Fruit fly (Drosophila melanogaster) whole organism: ENCODE measurements around the gene CG10343.

Experiments
- CG8478 ChIP-seq: fragments of >200 bp; optimal IDR thresholded peaks from 2 replicates; lab custom pipeline; 2018; ENCODE audit warnings: inconsistent platforms
- Dll ChIP-seq: fragments of >200 bp; optimal IDR thresholded peaks from 2 replicates; lab custom pipeline; 2017
- EcR ChIP-seq, 2 experiments: fragments of >200 bp; optimal IDR thresholded peaks; 2 replicates each; lab custom pipeline; 2017; ENCODE audit warnings: missing biosample characterization in 2 of 2, missing genetic modification characterization in 2 of 2, missing genetic modification reagents in 2 of 2
- pan ChIP-seq: fragments of >200 bp; optimal IDR thresholded peaks from 2 replicates; lab custom pipeline; 2017
- psq ChIP-seq: fragments of >200 bp; optimal IDR thresholded peaks from 2 replicates; lab custom pipeline; 2017
- usp ChIP-seq: fragments of >200 bp; optimal IDR thresholded peaks from 2 replicates; lab custom pipeline; 2017; ENCODE audit warnings: missing biosample characterization, missing genetic modification characterization, mixed read lengths

DNA sequence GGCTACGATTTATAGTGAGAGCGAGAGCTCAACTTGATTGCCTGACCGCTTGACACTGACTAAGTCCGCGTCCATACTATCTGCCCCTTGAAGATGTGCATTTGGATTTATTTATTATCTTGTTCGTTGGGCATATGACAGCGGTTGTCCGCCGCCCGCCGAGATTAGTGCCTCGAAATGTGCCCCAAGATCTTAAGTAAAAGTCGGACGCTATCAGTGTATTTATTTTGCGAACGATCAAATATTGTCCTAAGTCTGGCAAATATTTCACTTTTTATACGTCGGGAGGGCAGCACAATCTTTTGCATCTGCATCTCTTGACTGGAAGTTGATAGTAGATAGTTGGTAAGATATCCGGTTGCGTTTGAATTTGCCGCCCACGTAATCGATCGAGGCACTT lies 10.4 kb downstream of the CG10343 start, which contains the start of gene Irk3:
- TF ChIP-seq EcR (GFP tag; optimal IDR thresholded peaks at IDR 0.05; lab: Kevin White, UChicago) (no peak), CG8478 (lab: Kevin White, UChicago) (no peak), psq (lab: Kevin White, UChicago) (no peak), pan (no peak), Dll (lab: Kevin White, UChicago) (no peak), usp (GFP tag; lab: Kevin White, UChicago) (no peak)
